Worm (Caenorhabditis elegans) whole organism, young adult: Measurements from ENCODE around the gene mmcm-1.
"Not testable (repeated sequence)": the region's sequence is repeated elsewhere in the genome, so short reads cannot be mapped to it uniquely, and the experiment has no call there.

ENCODE experiments used
- B0261.1 ChIP-seq: sonication (generic microtip); optimal IDR thresholded peaks from 2 replicates; lab custom pipeline; 2016; ENCODE audit warnings: mild to moderate bottlenecking, missing genetic modification characterization, moderate library complexity, missing compliant biosample characterization
- F57A8.1 ChIP-seq: fragments of 200-800 bp; sonication (Bioruptor generic); optimal IDR thresholded peaks from 2 replicates; lab custom pipeline; 2018; ENCODE audit warnings: mild to moderate bottlenecking, missing genetic modification characterization, moderate library complexity, missing compliant biosample characterization
- bed-2 ChIP-seq: fragments of 200-800 bp; sonication (Bioruptor generic); IDR thresholded peaks from 2 replicates; pipeline ENCODE4 v1.3.6; 2022; ENCODE audit warnings: missing genetic modification reagents, missing genetic modification characterization, missing compliant biosample characterization
- ceh-40 ChIP-seq: fragments of 200-800 bp; sonication (Bioruptor generic); IDR thresholded peaks from 2 replicates; pipeline ENCODE4 v1.3.6; 2022; ENCODE audit warnings: missing genetic modification characterization, missing compliant biosample characterization
- dpl-1 ChIP-seq: fragments of 150-350 bp; optimal IDR thresholded peaks from 2 replicates; lab custom pipeline; 2014; ENCODE audit warnings: missing biosample characterization, missing genetic modification reagents, missing genetic modification characterization
- lir-1 ChIP-seq: fragments of 200-800 bp; sonication (Bioruptor generic); conservative IDR thresholded peaks from 2 replicates; pipeline ENCODE4 v1.3.6; 2022; ENCODE audit warnings: missing genetic modification reagents, missing genetic modification characterization, missing compliant biosample characterization
- mcd-1 ChIP-seq: fragments of 200-800 bp; sonication (Bioruptor generic); IDR thresholded peaks from 2 replicates; pipeline ENCODE4 v1.3.6; 2022; ENCODE audit warnings: missing genetic modification reagents, missing genetic modification characterization, missing compliant biosample characterization
- mel-28 ChIP-seq: sonication (generic microtip); optimal IDR thresholded peaks from 2 replicates; lab custom pipeline; 2016; ENCODE audit warnings: borderline replicate concordance, mild to moderate bottlenecking, missing genetic modification characterization, missing compliant biosample characterization
- pbrm-1 ChIP-seq: fragments of 200-800 bp; sonication (Bioruptor generic); IDR thresholded peaks from 2 replicates; pipeline ENCODE4 v1.3.6; 2022; ENCODE audit warnings: missing genetic modification reagents, missing genetic modification characterization, missing compliant biosample characterization
- rcor-1 ChIP-seq: fragments of 200-800 bp; sonication (Bioruptor generic); IDR thresholded peaks from 2 replicates; pipeline ENCODE4 v1.3.6; 2022; ENCODE audit warnings: missing genetic modification reagents, missing genetic modification characterization, missing compliant biosample characterization
- snpc-1.1 ChIP-seq: sonication (generic microtip); optimal IDR thresholded peaks from 2 replicates; lab custom pipeline; 2017; ENCODE audit warnings: missing genetic modification characterization, mild to moderate bottlenecking, missing compliant biosample characterization, antibody characterized with exemption, moderate library complexity, missing genotype, missing genetic modification reagents; ENCODE audit not compliant: insufficient read depth
- ztf-6 ChIP-seq: fragments of 200-800 bp; sonication (Bioruptor generic); IDR thresholded peaks from 2 replicates; pipeline ENCODE4 v1.3.6; 2022; ENCODE audit warnings: missing genetic modification reagents, missing genetic modification characterization, missing compliant biosample characterization

DNA sequence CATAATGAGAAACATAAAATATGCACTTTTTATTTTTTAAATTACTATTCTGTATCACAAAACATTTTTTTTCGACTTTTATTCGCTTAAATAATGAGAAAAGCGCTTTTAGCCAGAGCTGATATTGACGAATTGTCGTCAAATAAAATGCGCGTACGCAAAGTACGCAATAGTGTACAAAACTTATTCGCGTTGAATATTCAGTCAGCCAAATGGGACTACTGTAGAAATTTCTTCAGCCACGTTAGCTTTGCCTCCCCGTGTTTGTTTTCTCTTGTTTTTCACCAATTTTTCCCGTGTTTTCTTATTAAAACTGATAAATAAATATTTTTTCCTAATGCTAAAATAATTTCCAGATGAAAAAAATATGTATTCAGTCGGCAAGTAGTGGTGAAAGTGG lies 50.5 kb downstream of the mmcm-1 start:
- not testable (repeated sequence) for TF ChIP-seq lir-1; ceh-40 (GFP tag; lab: Robert Waterston, UW); dpl-1 (GFP tag; lab: Kevin White, UChicago); B0261.1 (tag; lab: Kevin White, UChicago); snpc-1.1 (tag; lab: Kevin White, UChicago); mel-28 (tag; lab: Kevin White, UChicago); ztf-6 (GFP tag; lab: Robert Waterston, UW); F57A8.1
- TF ChIP-seq mcd-1, result peak; percentile 91
- peak; percentile 81 for TF ChIP-seq bed-2 (GFP tag; lab: Robert Waterston, UW)
- TF ChIP-seq rcor-1 (GFP tag; lab: Robert Waterston, UW), result peak; percentile 73
- TF ChIP-seq pbrm-1, result peak; percentile 80
